Worm (Caenorhabditis elegans) whole organism, L4 larva: ENCODE data around the gene W02B12.12.

Experiments
- lin-15B ChIP-seq: fragments of 150-350 bp; sonication (generic microtip); optimal IDR thresholded peaks from 3 replicates; lab custom pipeline; 2014; ENCODE audit warnings: missing biosample characterization, missing genetic modification characterization
- nhr-11 ChIP-seq: fragments of 150-350 bp; optimal IDR thresholded peaks from 2 replicates; lab custom pipeline; 2014; ENCODE audit warnings: missing biosample characterization, missing genetic modification characterization

DNA sequence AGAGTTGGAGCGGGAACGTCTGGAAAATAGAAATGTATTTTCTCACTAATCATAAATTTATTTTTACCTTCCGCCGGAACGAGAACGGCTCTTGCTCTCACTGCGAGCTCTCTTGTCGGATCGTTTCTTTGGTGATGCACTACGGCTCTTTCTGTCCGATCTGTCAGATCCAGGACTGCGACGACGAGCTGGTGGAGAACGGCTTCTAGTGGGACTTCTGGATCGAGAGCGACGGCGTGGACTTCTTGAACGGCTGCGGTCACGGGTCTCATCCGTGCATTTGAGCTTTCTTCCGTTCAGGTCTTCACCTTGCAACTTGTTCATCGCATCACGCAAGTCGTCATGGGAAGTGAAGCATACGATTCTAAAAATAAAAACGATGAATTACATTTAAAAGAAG is 27.2 kb downstream of the W02B12.12 start:
- TF ChIP-seq nhr-11 (tag; lab: Kevin White, UChicago), result no peak
- TF ChIP-seq lin-15B, result no peak
